Fruit fly (Drosophila melanogaster) whole organism, embryonic: ENCODE results near the gene CG10365.

ENCODE experiments used
- Adf1 ChIP-seq: fragments of 200-800 bp; sonication (Bioruptor generic); IDR thresholded peaks from 2 replicates; pipeline ENCODE4 v1.3.6; 2022; ENCODE audit warnings: missing biosample characterization, missing genetic modification characterization
- Bteb2 ChIP-seq: fragments of 200-800 bp; sonication (Bioruptor generic); optimal IDR thresholded peaks from 2 replicates; lab custom pipeline; 2016; ENCODE audit warnings: missing biosample characterization, missing genetic modification characterization
- CG10147 ChIP-seq: fragments of 200-800 bp; sonication (Bioruptor generic); optimal IDR thresholded peaks from 2 replicates; lab custom pipeline; 2019; ENCODE audit warnings: missing biosample characterization, mild to moderate bottlenecking, missing genetic modification characterization, moderate library complexity
- CG10366 ChIP-seq: fragments of 200-800 bp; sonication (Bioruptor generic); IDR thresholded peaks from 2 replicates; pipeline ENCODE4 v1.3.6; 2022; ENCODE audit warnings: missing biosample characterization, missing genetic modification characterization
- CG10565 ChIP-seq: fragments of 200-800 bp; sonication (Bioruptor generic); optimal IDR thresholded peaks from 3 replicates; lab custom pipeline; 2016; ENCODE audit warnings: missing biosample characterization, mild to moderate bottlenecking, missing genetic modification characterization
- CG10654 ChIP-seq: fragments of 200-800 bp; sonication (Bioruptor generic); optimal IDR thresholded peaks from 2 replicates; lab custom pipeline; 2016; ENCODE audit warnings: missing biosample characterization, missing genetic modification characterization
- CG11398 ChIP-seq: fragments of 200-800 bp; sonication (Bioruptor generic); optimal IDR thresholded peaks from 2 replicates; lab custom pipeline; 2016; ENCODE audit warnings: missing biosample characterization, missing genetic modification characterization
- CG12659 ChIP-seq: fragments of 200-800 bp; sonication (Bioruptor generic); optimal IDR thresholded peaks from 3 replicates; lab custom pipeline; 2017; ENCODE audit warnings: mild to moderate bottlenecking, missing biosample characterization, missing genetic modification reagents, missing genetic modification characterization
- CG12769 ChIP-seq: fragments of 200-800 bp; sonication (Bioruptor generic); optimal IDR thresholded peaks from 2 replicates; lab custom pipeline; 2019; ENCODE audit warnings: missing biosample characterization, mild to moderate bottlenecking, missing genetic modification characterization, moderate library complexity
- CG13296 ChIP-seq: fragments of 200-800 bp; sonication (Bioruptor generic); optimal IDR thresholded peaks from 3 replicates; lab custom pipeline; 2018; ENCODE audit warnings: missing biosample characterization, mild to moderate bottlenecking, missing genetic modification characterization
- CG13624 ChIP-seq: fragments of 200-800 bp; sonication (Bioruptor generic); optimal IDR thresholded peaks from 2 replicates; lab custom pipeline; 2016; ENCODE audit warnings: missing biosample characterization, missing genetic modification characterization
- CG18011 ChIP-seq: fragments of 200-800 bp; sonication (Bioruptor generic); optimal IDR thresholded peaks from 2 replicates; lab custom pipeline; 2017; ENCODE audit warnings: missing biosample characterization, missing genetic modification characterization, mild to moderate bottlenecking, moderate library complexity, missing genotype
- CG5953 ChIP-seq: fragments of 200-800 bp; sonication (Bioruptor generic); IDR thresholded peaks from 2 replicates; pipeline ENCODE4 v1.3.6; 2022; ENCODE audit warnings: missing biosample characterization, missing genetic modification characterization
- CG6175 ChIP-seq: fragments of 200-800 bp; sonication (Bioruptor generic); IDR thresholded peaks from 3 replicates; pipeline ENCODE4 v1.3.6; 2022; ENCODE audit warnings: missing biosample characterization, missing genetic modification characterization
- CG6689 ChIP-seq: fragments of 200-800 bp; sonication (Bioruptor generic); IDR thresholded peaks from 2 replicates; pipeline ENCODE4 v1.3.6; 2022; ENCODE audit warnings: missing biosample characterization, missing genetic modification characterization
- CG8290 ChIP-seq, 3 experiments: fragments of 200-800 bp; sonication (Bioruptor generic); optimal IDR thresholded peaks; 2 replicates each; lab custom pipeline; 2016 to 2019; ENCODE audit warnings: missing biosample characterization in 3 of 3, missing genetic modification characterization in 3 of 3, mild to moderate bottlenecking in 2 of 3, moderate library complexity in 1 of 3
- D19A ChIP-seq: fragments of 200-800 bp; optimal IDR thresholded peaks from 3 replicates; lab custom pipeline; 2019; ENCODE audit warnings: missing biosample characterization, mild to moderate bottlenecking, missing genetic modification characterization, moderate library complexity
- Dbx ChIP-seq: fragments of 200-800 bp; sonication (Bioruptor generic); IDR thresholded peaks from 3 replicates; pipeline ENCODE4 v1.3.6; 2022; ENCODE audit warnings: missing biosample characterization, missing genetic modification characterization
- Dfd ChIP-seq, 2 experiments: fragments of >200 bp; optimal IDR thresholded peaks; 2 replicates each; lab custom pipeline; 2017; ENCODE audit warnings: missing biosample characterization in 2 of 2, missing genetic modification characterization in 2 of 2
- Dref ChIP-seq: fragments of 200-800 bp; sonication (Bioruptor generic); IDR thresholded peaks from 2 replicates; pipeline ENCODE4 v1.3.6; 2022; ENCODE audit warnings: missing biosample characterization, missing genetic modification characterization
- Elba2 ChIP-seq: fragments of 200-800 bp; sonication (Bioruptor generic); optimal IDR thresholded peaks from 3 replicates; lab custom pipeline; 2016; ENCODE audit warnings: missing biosample characterization, missing genetic modification characterization
- HHEX ChIP-seq: fragments of 200-800 bp; sonication (Bioruptor generic); optimal IDR thresholded peaks from 3 replicates; lab custom pipeline; 2017; ENCODE audit warnings: missing biosample characterization, mild to moderate bottlenecking, missing genetic modification characterization, missing genetic modification reagents
- Hr78 ChIP-seq, 2 experiments: fragments of 200-800 bp in 1 of 2; fragments of >200 bp in 1 of 2; sonication (Bioruptor generic) in 1 of 2; optimal IDR thresholded peaks; 2 replicates each; lab custom pipeline; 2017 to 2019; ENCODE audit warnings: missing biosample characterization in 2 of 2, missing genetic modification characterization in 2 of 2, mild to moderate bottlenecking in 1 of 2, moderate library complexity in 1 of 2
- MESR4 ChIP-seq: fragments of 200-800 bp; sonication (Bioruptor generic); optimal IDR thresholded peaks from 2 replicates; lab custom pipeline; 2018; ENCODE audit warnings: missing biosample characterization, mild to moderate bottlenecking, missing genetic modification characterization, moderate library complexity
- Max ChIP-seq: fragments of 200-800 bp; sonication (Bioruptor generic); optimal IDR thresholded peaks from 2 replicates; lab custom pipeline; 2016; ENCODE audit warnings: missing biosample characterization, mild to moderate bottlenecking, missing genetic modification characterization
- NC2β ChIP-seq: fragments of 200-800 bp; sonication (Bioruptor generic); optimal IDR thresholded peaks from 2 replicates; lab custom pipeline; 2016; ENCODE audit warnings: missing biosample characterization, missing genetic modification characterization
- Oaz ChIP-seq: fragments of 200-800 bp; sonication (Bioruptor generic); IDR thresholded peaks from 2 replicates; pipeline ENCODE4 v1.3.6; 2022; ENCODE audit warnings: missing biosample characterization, missing genetic modification characterization
- Opbp ChIP-seq: fragments of 200-800 bp; sonication (Bioruptor generic); IDR thresholded peaks from 3 replicates; pipeline ENCODE4 v1.3.6; 2022; ENCODE audit warnings: missing biosample characterization, missing genetic modification characterization; ENCODE audit not compliant: partially characterized antibody
- Sox100B ChIP-seq: fragments of 200-800 bp; sonication (Bioruptor generic); optimal IDR thresholded peaks from 3 replicates; lab custom pipeline; 2018; ENCODE audit warnings: missing biosample characterization, mild to moderate bottlenecking, missing genetic modification characterization
- Sox102F ChIP-seq: fragments of 200-800 bp; sonication (Bioruptor generic); optimal IDR thresholded peaks from 2 replicates; lab custom pipeline; 2018; ENCODE audit warnings: missing biosample characterization, mild to moderate bottlenecking, missing genetic modification characterization, moderate library complexity
- ase ChIP-seq: fragments of 200-800 bp; sonication (Bioruptor generic); IDR thresholded peaks from 3 replicates; pipeline ENCODE4 v1.3.6; 2022; ENCODE audit warnings: missing biosample characterization, missing genetic modification characterization
- br ChIP-seq: fragments of >200 bp; optimal IDR thresholded peaks from 2 replicates; lab custom pipeline; 2017
- cato ChIP-seq: fragments of 200-800 bp; sonication (Bioruptor generic); optimal IDR thresholded peaks from 2 replicates; lab custom pipeline; 2016; ENCODE audit warnings: missing biosample characterization, missing genetic modification characterization, borderline replicate concordance
- chm ChIP-seq: fragments of 200-800 bp; sonication (Bioruptor generic); IDR thresholded peaks from 2 replicates; pipeline ENCODE4 v1.3.6; 2022; ENCODE audit warnings: missing biosample characterization, missing genetic modification characterization
- corto ChIP-seq: fragments of 200-800 bp; sonication (Bioruptor generic); optimal IDR thresholded peaks from 2 replicates; lab custom pipeline; 2016; ENCODE audit warnings: missing biosample characterization, mild to moderate bottlenecking, missing genetic modification characterization, moderate library complexity
- dpn ChIP-seq, 2 experiments: fragments of 200-800 bp; sonication (Bioruptor generic); optimal IDR thresholded peaks; 3 replicates each; lab custom pipeline; 2016; ENCODE audit warnings: missing biosample characterization in 2 of 2, missing genetic modification characterization in 2 of 2
- esg ChIP-seq: fragments of 200-800 bp; sonication (Bioruptor generic); conservative IDR thresholded peaks from 2 replicates; pipeline ENCODE4 v1.3.6; 2022; ENCODE audit warnings: missing biosample characterization, missing genetic modification characterization
- ewg ChIP-seq: fragments of 200-800 bp; sonication (Bioruptor generic); optimal IDR thresholded peaks from 3 replicates; lab custom pipeline; 2017; ENCODE audit warnings: mild to moderate bottlenecking, missing biosample characterization, missing genetic modification reagents, missing genetic modification characterization
- inv ChIP-seq: fragments of 200-800 bp; sonication (Bioruptor generic); IDR thresholded peaks from 2 replicates; pipeline ENCODE4 v1.3.6; 2022; ENCODE audit warnings: missing biosample characterization, missing genetic modification characterization; ENCODE audit not compliant: partially characterized antibody
- kni ChIP-seq: fragments of 200-800 bp; sonication (Bioruptor generic); optimal IDR thresholded peaks from 3 replicates; lab custom pipeline; 2017; ENCODE audit warnings: mild to moderate bottlenecking, missing biosample characterization, missing genetic modification reagents, missing genetic modification characterization
- lab ChIP-seq: fragments of 200-800 bp; sonication (Bioruptor generic); optimal IDR thresholded peaks from 3 replicates; lab custom pipeline; 2017; ENCODE audit warnings: missing biosample characterization, missing genetic modification characterization, mild to moderate bottlenecking, moderate library complexity, missing genetic modification reagents
- lmd ChIP-seq: fragments of 200-800 bp; sonication (Bioruptor generic); IDR thresholded peaks from 2 replicates; pipeline ENCODE4 v1.3.6; 2022; ENCODE audit warnings: missing biosample characterization, missing genetic modification characterization
- luna ChIP-seq: fragments of 200-800 bp; sonication (Bioruptor generic); optimal IDR thresholded peaks from 2 replicates; lab custom pipeline; 2016; ENCODE audit warnings: missing biosample characterization, missing genetic modification characterization
- pfk ChIP-seq: fragments of 200-800 bp; sonication (Bioruptor generic); optimal IDR thresholded peaks from 2 replicates; lab custom pipeline; 2018; ENCODE audit warnings: missing biosample characterization, mild to moderate bottlenecking, missing genetic modification characterization, moderate library complexity
- pnt ChIP-seq: fragments of 200-800 bp; sonication (Bioruptor generic); optimal IDR thresholded peaks from 3 replicates; lab custom pipeline; 2016; ENCODE audit warnings: missing biosample characterization, missing genetic modification characterization
- ro ChIP-seq: fragments of 200-800 bp; sonication (Bioruptor generic); IDR thresholded peaks from 2 replicates; pipeline ENCODE4 v1.3.6; 2022; ENCODE audit warnings: missing biosample characterization, missing genetic modification characterization
- seq ChIP-seq: fragments of 200-800 bp; sonication (Bioruptor generic); IDR thresholded peaks from 2 replicates; pipeline ENCODE4 v1.3.6; 2022; ENCODE audit warnings: missing biosample characterization, missing genetic modification characterization
- vnd ChIP-seq: fragments of 200-800 bp; sonication (Bioruptor generic); IDR thresholded peaks from 3 replicates; pipeline ENCODE4 v1.3.6; 2022; ENCODE audit warnings: missing biosample characterization, missing genetic modification characterization; ENCODE audit not compliant: partially characterized antibody

Gene CG10365

dm6 chr3R:23757912-23758607 is 34.9 kb downstream of the CG10365 start, which contains the start of the genes PTPMT1 and Hrd3 (continued):
- peak; percentile 88 for TF ChIP-seq ro
- no peak for TF ChIP-seq vnd (GFP tag; lab: Robert Waterston, UW)
- peak; percentile 96 for TF ChIP-seq ewg (GFP tag; lab: Kevin White, UChicago)
- peak in 1 of 2 experiments; percentile 95 for TF ChIP-seq Dfd (GFP tag; optimal IDR thresholded peaks at IDR 0.05; lab: Kevin White, UChicago)
- TF ChIP-seq Max (GFP tag; lab: Kevin White, UChicago): peak; percentile 99
- peak; percentile 98 for TF ChIP-seq CG10147 (GFP tag; lab: Kevin White, UChicago)
- peak; percentile 82 for TF ChIP-seq luna (GFP tag; lab: Kevin White, UChicago)
- peak; percentile 82 for TF ChIP-seq CG5953
- TF ChIP-seq pnt (GFP tag; lab: Kevin White, UChicago): peak; percentile 98
- peak; percentile 98 for TF ChIP-seq CG6689 (GFP tag; lab: Robert Waterston, UW)
- peak; percentile 98 for TF ChIP-seq lmd (GFP tag; lab: Robert Waterston, UW)
- TF ChIP-seq CG12769 (tag; lab: Kevin White, UChicago): peak; percentile 84
- TF ChIP-seq Dref (GFP tag; lab: Robert Waterston, UW): peak; percentile 46; the same call in 1 of the 2 replicates
- TF ChIP-seq CG13624 (GFP tag; lab: Kevin White, UChicago): peak; percentile 98
- peak; percentile 79 for TF ChIP-seq Adf1 (GFP tag; lab: Robert Waterston, UW)
- TF ChIP-seq MESR4 (GFP tag; lab: Kevin White, UChicago): peak; percentile 29
- peak; percentile 100 for TF ChIP-seq CG12659
- TF ChIP-seq CG18011 (GFP tag; lab: Kevin White, UChicago): peak; percentile 92
- TF ChIP-seq Opbp (GFP tag; lab: Robert Waterston, UW): no peak
- peak; percentile 98 for TF ChIP-seq Sox102F (GFP tag; lab: Kevin White, UChicago)
- peak; percentile 100 for TF ChIP-seq Sox100B (GFP tag; lab: Kevin White, UChicago)
- peak; percentile 93 for TF ChIP-seq CG11398
- peak; percentile 95 for TF ChIP-seq NC2β
- TF ChIP-seq CG6175: peak; percentile 87
- TF ChIP-seq Oaz (GFP tag; lab: Robert Waterston, UW): peak; percentile 92
- TF ChIP-seq CG8290 (GFP tag; optimal IDR thresholded peaks at IDR 0.05; lab: Kevin White, UChicago): peak; percentile 95
- peak; percentile 85 to 96 for TF ChIP-seq CG8290 (tag; optimal IDR thresholded peaks at IDR 0.05; lab: Kevin White, UChicago)
- 0 out of 2 replicates have a peak, but pooled peaks have one; percentile 9 for TF ChIP-seq inv (GFP tag; lab: Robert Waterston, UW)
- peak; percentile 95 for TF ChIP-seq seq
- TF ChIP-seq CG10565: peak; percentile 92
- TF ChIP-seq Bteb2 (GFP tag; lab: Kevin White, UChicago): peak; percentile 98
- TF ChIP-seq, all 482 proteins: peak for 440

dm6 chr3R:23760219-23761018 is 37.3 kb downstream of the CG10365 start, which contains the start of gene SdhD:
Gene SdhD (minus strand): TSS chr3R:23760600.
- TF ChIP-seq Dbx (GFP tag; lab: Robert Waterston, UW): peak; percentile 25; the same call in 1 of the 3 replicates
- peak; percentile 28 to 46 for TF ChIP-seq dpn (GFP tag; optimal IDR thresholded peaks at IDR 0.05; lab: Kevin White, UChicago)
- TF ChIP-seq Elba2: peak; percentile 34
- no peak for TF ChIP-seq CG10654 (GFP tag; lab: Kevin White, UChicago)
- TF ChIP-seq pfk (GFP tag; lab: Kevin White, UChicago): no peak
- no peak for TF ChIP-seq kni (GFP tag; lab: Kevin White, UChicago)
- no peak for TF ChIP-seq br
- no peak for TF ChIP-seq Hr78 (GFP tag; optimal IDR thresholded peaks at IDR 0.05; lab: Kevin White, UChicago)
- no peak for TF ChIP-seq HHEX (GFP tag; lab: Kevin White, UChicago)
- TF ChIP-seq D19A (tag; lab: Kevin White, UChicago): no peak
- TF ChIP-seq CG13296: peak; percentile 15
- TF ChIP-seq ase (GFP tag; lab: Robert Waterston, UW): no peak
- TF ChIP-seq chm: no peak
- no peak for TF ChIP-seq corto
- TF ChIP-seq lab: peak; percentile 50
- no peak for TF ChIP-seq esg
- TF ChIP-seq cato (GFP tag; lab: Kevin White, UChicago): no peak
- no peak for TF ChIP-seq CG10366 (GFP tag; lab: Robert Waterston, UW)
